Fruit fly (Drosophila melanogaster) whole organism, embryonic: ENCODE results near the gene sage.

Experiments used
- CG11504 ChIP-seq: fragments of 200-800 bp; sonication (Bioruptor generic); optimal IDR thresholded peaks from 3 replicates; lab custom pipeline; 2019; ENCODE audit warnings: missing biosample characterization, mild to moderate bottlenecking, missing genetic modification characterization, moderate library complexity
- CG12744 ChIP-seq: fragments of 200-800 bp; sonication (Bioruptor generic); optimal IDR thresholded peaks from 2 replicates; lab custom pipeline; 2016; ENCODE audit warnings: missing biosample characterization, missing genetic modification characterization
- CG13424 ChIP-seq: fragments of 200-800 bp; sonication (Bioruptor generic); optimal IDR thresholded peaks from 2 replicates; lab custom pipeline; 2019; ENCODE audit warnings: missing biosample characterization, mild to moderate bottlenecking, missing genetic modification characterization, moderate library complexity
- CG3847 ChIP-seq: fragments of 200-800 bp; sonication (Bioruptor generic); IDR thresholded peaks from 2 replicates; pipeline ENCODE4 v1.3.6; 2022; ENCODE audit warnings: missing biosample characterization, missing genetic modification characterization
- CG4360 ChIP-seq: fragments of 200-800 bp; sonication (Bioruptor generic); IDR thresholded peaks from 2 replicates; pipeline ENCODE4 v1.3.6; 2022; ENCODE audit warnings: missing biosample characterization, missing genetic modification characterization
- CG7556 ChIP-seq: fragments of 200-800 bp; sonication (Bioruptor generic); optimal IDR thresholded peaks from 2 replicates; lab custom pipeline; 2017; ENCODE audit warnings: missing biosample characterization, mild to moderate bottlenecking, missing genetic modification characterization
- CG7839 ChIP-seq: fragments of 200-800 bp; sonication (Bioruptor generic); optimal IDR thresholded peaks from 3 replicates; lab custom pipeline; 2018; ENCODE audit warnings: missing biosample characterization, mild to moderate bottlenecking, missing genetic modification characterization, moderate library complexity
- HmgZ ChIP-seq: fragments of 200-800 bp; sonication (Bioruptor generic); optimal IDR thresholded peaks from 2 replicates; lab custom pipeline; 2018; ENCODE audit warnings: missing biosample characterization, mild to moderate bottlenecking, missing genetic modification characterization
- Hr51 ChIP-seq, 2 experiments: fragments of 200-800 bp; sonication (Bioruptor generic); optimal IDR thresholded peaks; 2 replicates in 1 of 2; 3 replicates in 1 of 2; lab custom pipeline; 2016 to 2018; ENCODE audit warnings: missing biosample characterization in 2 of 2, missing genetic modification characterization in 2 of 2, mild to moderate bottlenecking in 1 of 2, moderate library complexity in 1 of 2
- Taf1 ChIP-seq: fragments of 200-800 bp; sonication (Bioruptor generic); IDR thresholded peaks from 2 replicates; pipeline ENCODE4 v1.3.6; 2022; ENCODE audit warnings: missing biosample characterization, missing genetic modification characterization
- Xrp1 ChIP-seq: fragments of 200-800 bp; sonication (Bioruptor generic); IDR thresholded peaks from 2 replicates; pipeline ENCODE4 v1.3.6; 2022; ENCODE audit warnings: missing biosample characterization, missing genetic modification characterization
- ara ChIP-seq: fragments of 200-800 bp; sonication (Bioruptor generic); IDR thresholded peaks from 2 replicates; pipeline ENCODE4 v1.3.6; 2022; ENCODE audit warnings: missing biosample characterization, missing genetic modification characterization
- dimm ChIP-seq: fragments of 200-800 bp; sonication (Bioruptor generic); IDR thresholded peaks from 2 replicates; pipeline ENCODE4 v1.3.6; 2022; ENCODE audit warnings: missing biosample characterization, missing genetic modification characterization
- dmrt11E ChIP-seq: fragments of 200-800 bp; sonication (Bioruptor generic); optimal IDR thresholded peaks from 3 replicates; lab custom pipeline; 2018; ENCODE audit warnings: missing biosample characterization, mild to moderate bottlenecking, missing genetic modification characterization, moderate library complexity
- dysf ChIP-seq: fragments of 200-800 bp; sonication (Bioruptor generic); IDR thresholded peaks from 3 replicates; pipeline ENCODE4 v1.3.6; 2022; ENCODE audit warnings: missing biosample characterization, missing genetic modification characterization
- eve ChIP-seq, 2 experiments: fragments of >200 bp; optimal IDR thresholded peaks; 2 replicates each; lab custom pipeline; 2017; ENCODE audit warnings: missing biosample characterization in 2 of 2, missing genetic modification characterization in 2 of 2
- ewg ChIP-seq: fragments of 200-800 bp; sonication (Bioruptor generic); optimal IDR thresholded peaks from 3 replicates; lab custom pipeline; 2017; ENCODE audit warnings: mild to moderate bottlenecking, missing biosample characterization, missing genetic modification reagents, missing genetic modification characterization
- gem ChIP-seq: fragments of 200-800 bp; sonication (Bioruptor generic); optimal IDR thresholded peaks from 2 replicates; lab custom pipeline; 2019; ENCODE audit warnings: missing biosample characterization, mild to moderate bottlenecking, missing genetic modification characterization, moderate library complexity
- grau ChIP-seq: fragments of 200-800 bp; optimal IDR thresholded peaks from 3 replicates; lab custom pipeline; 2019; ENCODE audit warnings: missing biosample characterization, mild to moderate bottlenecking, missing genetic modification characterization, moderate library complexity
- her ChIP-seq: fragments of 200-800 bp; sonication (Bioruptor generic); optimal IDR thresholded peaks from 2 replicates; lab custom pipeline; 2016; ENCODE audit warnings: missing biosample characterization, missing genetic modification characterization
- jumu ChIP-seq: fragments of 200-800 bp; sonication (Bioruptor generic); optimal IDR thresholded peaks from 3 replicates; lab custom pipeline; 2016; ENCODE audit warnings: missing biosample characterization, missing genetic modification characterization
- nerfin-2 ChIP-seq: fragments of 200-800 bp; sonication (Bioruptor generic); IDR thresholded peaks from 2 replicates; pipeline ENCODE4 v1.3.6; 2022; ENCODE audit warnings: missing biosample characterization, missing genetic modification characterization; ENCODE audit not compliant: partially characterized antibody
- phol ChIP-seq: fragments of 200-800 bp; sonication (Bioruptor generic); optimal IDR thresholded peaks from 3 replicates; lab custom pipeline; 2018; ENCODE audit warnings: missing biosample characterization, mild to moderate bottlenecking, missing genetic modification characterization, moderate library complexity
- pnt ChIP-seq: fragments of 200-800 bp; sonication (Bioruptor generic); optimal IDR thresholded peaks from 3 replicates; lab custom pipeline; 2016; ENCODE audit warnings: missing biosample characterization, missing genetic modification characterization
- sens ChIP-seq: fragments of 200-800 bp; sonication (Bioruptor generic); peaks from one replicate; lab custom pipeline; 2016; ENCODE audit warnings: missing biosample characterization, missing genetic modification characterization
- slbo ChIP-seq: fragments of 200-800 bp; sonication (Bioruptor generic); IDR thresholded peaks from 2 replicates; pipeline ENCODE4 v1.3.6; 2022; ENCODE audit warnings: missing biosample characterization, missing genetic modification characterization
- tx ChIP-seq: fragments of 200-800 bp; sonication (Bioruptor generic); optimal IDR thresholded peaks from 2 replicates; lab custom pipeline; 2016; ENCODE audit warnings: missing biosample characterization, missing genetic modification characterization
- zen2 ChIP-seq: fragments of 200-800 bp; sonication (Bioruptor generic); IDR thresholded peaks from 3 replicates; pipeline ENCODE4 v1.3.6; 2022; ENCODE audit warnings: missing biosample characterization, missing genetic modification characterization; ENCODE audit not compliant: partially characterized antibody
- zf30C ChIP-seq: fragments of 200-800 bp; sonication (Bioruptor generic); optimal IDR thresholded peaks from 3 replicates; lab custom pipeline; 2018; ENCODE audit warnings: missing biosample characterization, mild to moderate bottlenecking, missing genetic modification characterization

sage gene

dm6 chr3R:9213029-9213428, 50.9 kb downstream of the sage start (continued):
- TF ChIP-seq nerfin-2 (GFP tag; lab: Robert Waterston, UW) (no peak), sens (peak; percentile 83), slbo (GFP tag; lab: Robert Waterston, UW) (0 out of 2 replicates have a peak, but pooled peaks have one; percentile 23), ewg (GFP tag; lab: Kevin White, UChicago) (no peak), ara (GFP tag; lab: Robert Waterston, UW) (peak; percentile 37; the same call in 1 of the 2 replicates), tx (GFP tag; lab: Kevin White, UChicago) (no peak), CG12744 (no peak), CG3847 (no peak), pnt (GFP tag; lab: Kevin White, UChicago) (no peak), her (GFP tag; lab: Kevin White, UChicago) (no peak), CG4360 (GFP tag; lab: Robert Waterston, UW) (no peak), dimm (GFP tag; lab: Robert Waterston, UW) (no peak), zen2 (no peak), CG7556 (GFP tag; lab: Kevin White, UChicago) (no peak), gem (tag; lab: Kevin White, UChicago) (peak; percentile 23), dmrt11E (tag; lab: Kevin White, UChicago) (peak; percentile 5), CG13424 (tag; lab: Kevin White, UChicago) (peak; percentile 1), eve (GFP tag; optimal IDR thresholded peaks at IDR 0.05; lab: Kevin White, UChicago) (no peak), CG11504 (tag; lab: Kevin White, UChicago) (peak; percentile 31), Xrp1 (GFP tag; lab: Robert Waterston, UW) (peak; percentile 35; the same call in 1 of the 2 replicates), grau (tag; lab: Kevin White, UChicago) (peak; percentile 73), HmgZ (tag; lab: Kevin White, UChicago) (no peak), zf30C (no peak), jumu (GFP tag; lab: Kevin White, UChicago) (no peak), Hr51 (GFP tag; optimal IDR thresholded peaks at IDR 0.05; lab: Kevin White, UChicago) (peak in 1 of 2 experiments; percentile 14), CG7839 (tag; lab: Kevin White, UChicago) (peak; percentile 3), phol (tag; lab: Kevin White, UChicago) (peak; percentile 3), dysf (GFP tag; lab: Robert Waterston, UW) (0 out of 3 replicates have a peak, but pooled peaks have one; percentile 28), Taf1 (GFP tag; lab: Robert Waterston, UW) (no peak)
